Worm (Caenorhabditis elegans) whole organism, L1 larva: ENCODE measurements around the gene nipi-3.

Experiments
- F16B12.6 ChIP-seq: fragments of 150-350 bp; optimal IDR thresholded peaks from 2 replicates; lab custom pipeline; 2014; ENCODE audit warnings: missing biosample characterization, missing genetic modification characterization
- aha-1 ChIP-seq: fragments of 150-350 bp; optimal IDR thresholded peaks from 2 replicates; lab custom pipeline; 2014; ENCODE audit warnings: missing biosample characterization, missing genetic modification characterization
- ceh-63 ChIP-seq: fragments of 200-800 bp; sonication (Bioruptor generic); optimal IDR thresholded peaks from 2 replicates; lab custom pipeline; 2018; ENCODE audit warnings: mild to moderate bottlenecking, missing genetic modification characterization, missing compliant biosample characterization
- ceh-82 ChIP-seq, 3 experiments: fragments of 150-350 bp in 1 of 3; sonication (generic microtip) in 2 of 3; optimal IDR thresholded peaks; 2 replicates each; lab custom pipeline; 2014 to 2017; ENCODE audit warnings: missing biosample characterization in 3 of 3, missing genetic modification characterization in 3 of 3
- egl-27 ChIP-seq, 2 experiments: fragments of 150-350 bp in 1 of 2; sonication (generic microtip); optimal IDR thresholded peaks; 3 replicates each; lab custom pipeline; 2017 to 2018; ENCODE audit warnings: missing biosample characterization in 2 of 2, missing genetic modification characterization in 2 of 2, missing genetic modification reagents in 2 of 2
- elt-2 ChIP-seq: sonication (generic microtip); optimal IDR thresholded peaks from 2 replicates; lab custom pipeline; 2016; ENCODE audit warnings: missing genetic modification characterization, mild to moderate bottlenecking, inconsistent platforms, missing compliant biosample characterization, missing genetic modification reagents
- elt-3 ChIP-seq, 6 experiments: fragments of 150-350 bp in 1 of 6; sonication (generic microtip); optimal IDR thresholded peaks; 2 replicates each; lab custom pipeline; 2017 to 2018; ENCODE audit warnings: missing biosample characterization in 6 of 6, missing genetic modification characterization in 6 of 6, inconsistent platforms in 1 of 6
- lin-13 ChIP-seq: fragments of 150-350 bp; optimal IDR thresholded peaks from 2 replicates; lab custom pipeline; 2014; ENCODE audit warnings: missing biosample characterization, missing genetic modification reagents, missing genetic modification characterization
- lir-3 ChIP-seq: sonication (generic microtip); optimal IDR thresholded peaks from 2 replicates; lab custom pipeline; 2016; ENCODE audit warnings: mild to moderate bottlenecking, missing genetic modification characterization, moderate library complexity, missing compliant biosample characterization; ENCODE audit not compliant: poor library complexity

DNA sequence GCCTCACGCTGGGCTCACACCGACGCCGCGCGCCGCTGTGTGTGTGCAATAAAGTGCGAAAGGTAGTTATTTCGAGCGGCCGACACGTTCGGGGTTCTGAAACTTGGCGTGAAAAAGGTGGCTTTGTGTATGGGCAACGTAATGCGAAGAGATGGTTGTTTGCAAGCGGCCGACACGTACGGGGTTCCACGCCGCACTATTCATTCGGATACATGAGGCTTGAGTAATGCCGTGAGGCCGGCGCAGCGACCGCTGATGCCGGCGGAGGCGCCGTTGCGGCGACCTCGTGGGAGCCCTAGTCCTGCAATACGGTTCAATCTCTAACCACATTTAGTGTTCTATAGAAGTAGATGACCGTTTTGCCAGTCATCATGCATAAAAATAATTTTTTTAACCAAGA is 13.8 kb upstream of the nipi-3 start:
- TF ChIP-seq aha-1 (no peak), ceh-82 (tag; optimal IDR thresholded peaks at IDR 0.05; lab: Kevin White, UChicago) (no peak), elt-2 (tag; lab: Kevin White, UChicago) (no peak), ceh-63 (GFP tag; lab: Kevin White, UChicago) (no peak), F16B12.6 (tag; lab: Kevin White, UChicago) (no peak), egl-27 (tag; optimal IDR thresholded peaks at IDR 0.05; lab: Kevin White, UChicago) (no peak), lir-3 (no peak), elt-3 (tag; optimal IDR thresholded peaks at IDR 0.05; lab: Kevin White, UChicago) (no peak), lin-13 (GFP tag; lab: Kevin White, UChicago) (no peak)
